Fruit fly (Drosophila melanogaster) whole organism, wandering third instar larva: ENCODE measurements around the gene Tsp33B.

Experiments
- dsf ChIP-seq: sonication (Bioruptor generic); optimal IDR thresholded peaks from 2 replicates; lab custom pipeline; 2016; ENCODE audit warnings: missing biosample characterization, missing genetic modification characterization, borderline replicate concordance
- pan ChIP-seq: fragments of >200 bp; optimal IDR thresholded peaks from 2 replicates; lab custom pipeline; 2017
- psq ChIP-seq: fragments of 200-800 bp; sonication (Bioruptor generic); optimal IDR thresholded peaks from 3 replicates; lab custom pipeline; 2017; ENCODE audit warnings: missing biosample characterization, mild to moderate bottlenecking, missing genetic modification characterization, moderate library complexity

DNA sequence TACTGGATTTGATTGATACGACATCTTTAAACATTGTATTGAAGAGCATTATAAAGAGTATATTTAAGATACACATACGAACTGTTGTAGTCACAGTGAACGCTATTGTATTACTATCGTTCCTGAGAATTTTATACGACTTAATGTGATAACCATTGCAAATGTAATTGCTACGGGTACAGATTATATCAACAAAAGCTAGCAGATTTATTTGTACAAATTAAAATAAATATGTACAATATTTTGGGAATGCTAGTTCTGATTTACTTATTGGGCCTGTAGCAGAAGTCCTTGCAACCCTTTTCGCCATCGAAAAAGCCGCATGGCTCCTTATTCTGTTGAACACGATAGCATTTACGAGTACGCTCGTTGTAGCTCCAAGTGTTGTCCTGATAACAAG, 38.7 kb downstream of the Tsp33B start, which contains the start of gene CG42470:
- no peak for TF ChIP-seq pan (lab: Kevin White, UChicago)
- TF ChIP-seq dsf (GFP tag; lab: Kevin White, UChicago) = no peak
- no peak for TF ChIP-seq psq (GFP tag; lab: Kevin White, UChicago)
